Worm (Caenorhabditis elegans) whole organism, L2 larva: ENCODE results near the gene srx-65.

Experiments
- C34F6.9 ChIP-seq: fragments of 150-350 bp; optimal IDR thresholded peaks from 2 replicates; lab custom pipeline; 2014; ENCODE audit warnings: missing biosample characterization, missing genetic modification characterization
- F13H6.1 ChIP-seq: sonication (generic microtip); optimal IDR thresholded peaks from 2 replicates; lab custom pipeline; 2016; ENCODE audit warnings: missing genetic modification characterization, missing compliant biosample characterization
- R02D3.7 ChIP-seq: fragments of 150-350 bp; optimal IDR thresholded peaks from 2 replicates; lab custom pipeline; 2014; ENCODE audit warnings: missing biosample characterization, missing genetic modification characterization
- ZK546.5 ChIP-seq: sonication (generic microtip); optimal IDR thresholded peaks from 2 replicates; lab custom pipeline; 2017; ENCODE audit warnings: missing biosample characterization, missing genetic modification characterization
- aly-2 ChIP-seq: fragments of 150-350 bp; optimal IDR thresholded peaks from 2 replicates; lab custom pipeline; 2014; ENCODE audit warnings: missing biosample characterization, missing genetic modification characterization
- ama-1 ChIP-seq: fragments of 150-350 bp; optimal IDR thresholded peaks from 2 replicates; lab custom pipeline; 2018; ENCODE audit warnings: inconsistent platforms
- blmp-1 ChIP-seq: sonication (generic microtip); optimal IDR thresholded peaks from 2 replicates; lab custom pipeline; 2017; ENCODE audit warnings: missing genetic modification characterization, mild to moderate bottlenecking, missing compliant biosample characterization, antibody characterized with exemption, moderate library complexity; ENCODE audit not compliant: insufficient read depth
- ceh-16 ChIP-seq: fragments of 150-350 bp; optimal IDR thresholded peaks from 2 replicates; lab custom pipeline; 2014; ENCODE audit warnings: missing biosample characterization, missing genetic modification characterization
- ceh-82 ChIP-seq: fragments of 150-350 bp; optimal IDR thresholded peaks from 2 replicates; lab custom pipeline; 2014; ENCODE audit warnings: missing biosample characterization, missing genetic modification characterization
- dmd-4 ChIP-seq: sonication (generic microtip); optimal IDR thresholded peaks from 2 replicates; lab custom pipeline; 2017; ENCODE audit warnings: missing biosample characterization, missing genetic modification characterization
- elt-3 ChIP-seq: sonication (generic microtip); optimal IDR thresholded peaks from 2 replicates; lab custom pipeline; 2017; ENCODE audit warnings: missing biosample characterization, missing genetic modification characterization
- fos-1 ChIP-seq: fragments of 150-350 bp; optimal IDR thresholded peaks from 2 replicates; lab custom pipeline; 2014; ENCODE audit warnings: missing biosample characterization, missing genetic modification characterization
- gmeb-1 ChIP-seq: fragments of 150-350 bp; optimal IDR thresholded peaks from 2 replicates; lab custom pipeline; 2014; ENCODE audit warnings: missing biosample characterization, missing genetic modification characterization
- lin-13 ChIP-seq: fragments of 150-350 bp; optimal IDR thresholded peaks from 2 replicates; lab custom pipeline; 2014; ENCODE audit warnings: missing biosample characterization, missing genetic modification reagents, missing genetic modification characterization
- lin-39 ChIP-seq: fragments of 150-350 bp; optimal IDR thresholded peaks from 2 replicates; lab custom pipeline; 2014; ENCODE audit warnings: missing biosample characterization, missing genetic modification reagents, missing genetic modification characterization
- lsy-2 ChIP-seq, 2 experiments: fragments of 150-350 bp in 1 of 2; sonication (generic microtip) in 1 of 2; optimal IDR thresholded peaks; 2 replicates each; lab custom pipeline; 2014 to 2017; ENCODE audit warnings: missing biosample characterization in 2 of 2, missing genetic modification characterization in 2 of 2
- mbf-1 ChIP-seq: sonication (generic microtip); optimal IDR thresholded peaks from 2 replicates; lab custom pipeline; 2017; ENCODE audit warnings: missing biosample characterization, missing genetic modification characterization
- nhr-11 ChIP-seq: fragments of 150-350 bp; optimal IDR thresholded peaks from 2 replicates; lab custom pipeline; 2014; ENCODE audit warnings: missing biosample characterization, missing genetic modification characterization
- nhr-12 ChIP-seq: fragments of 150-350 bp; optimal IDR thresholded peaks from 2 replicates; lab custom pipeline; 2014; ENCODE audit warnings: missing biosample characterization, missing genetic modification characterization
- nhr-129 ChIP-seq: fragments of 150-350 bp; optimal IDR thresholded peaks from 2 replicates; lab custom pipeline; 2014; ENCODE audit warnings: missing biosample characterization, missing genetic modification characterization
- nhr-21 ChIP-seq: fragments of 150-350 bp; optimal IDR thresholded peaks from 2 replicates; lab custom pipeline; 2014; ENCODE audit warnings: missing biosample characterization, missing genetic modification characterization
- nhr-23 ChIP-seq: fragments of 150-350 bp; optimal IDR thresholded peaks from 2 replicates; lab custom pipeline; 2014; ENCODE audit warnings: missing biosample characterization, missing genetic modification reagents, missing genetic modification characterization
- nhr-237 ChIP-seq: fragments of 150-350 bp; optimal IDR thresholded peaks from 2 replicates; lab custom pipeline; 2014; ENCODE audit warnings: missing biosample characterization, missing genetic modification characterization
- nhr-25 ChIP-seq: fragments of 150-350 bp; sonication (generic microtip); optimal IDR thresholded peaks from 3 replicates; lab custom pipeline; 2014; ENCODE audit warnings: missing biosample characterization, missing genetic modification characterization
- nhr-77 ChIP-seq: fragments of 150-350 bp; optimal IDR thresholded peaks from 2 replicates; lab custom pipeline; 2014; ENCODE audit warnings: missing biosample characterization, missing genetic modification characterization
- peb-1 ChIP-seq: fragments of 150-350 bp; optimal IDR thresholded peaks from 2 replicates; lab custom pipeline; 2014; ENCODE audit warnings: missing biosample characterization, missing genetic modification characterization
- sem-4 ChIP-seq: fragments of 150-350 bp; optimal IDR thresholded peaks from 2 replicates; lab custom pipeline; 2014; ENCODE audit warnings: missing biosample characterization, missing genetic modification reagents, missing genetic modification characterization
- sma-3 ChIP-seq: sonication (generic microtip); optimal IDR thresholded peaks from 2 replicates; lab custom pipeline; 2016; ENCODE audit warnings: missing genetic modification reagents, missing genetic modification characterization, missing compliant biosample characterization
- sma-9 ChIP-seq, 2 experiments: fragments of 150-350 bp in 1 of 2; sonication (generic microtip) in 1 of 2; optimal IDR thresholded peaks; 2 replicates each; lab custom pipeline; 2014 to 2016; ENCODE audit warnings: missing genetic modification characterization in 2 of 2, mild to moderate bottlenecking in 1 of 2, missing biosample characterization in 1 of 2, missing compliant biosample characterization in 1 of 2, missing genetic modification reagents in 1 of 2, moderate library complexity in 1 of 2
- unc-39 ChIP-seq: fragments of 150-350 bp; optimal IDR thresholded peaks from 2 replicates; lab custom pipeline; 2014; ENCODE audit warnings: missing biosample characterization, missing genetic modification characterization
- unc-55 ChIP-seq: fragments of 150-350 bp; sonication (generic microtip); optimal IDR thresholded peaks from 3 replicates; lab custom pipeline; 2014; ENCODE audit warnings: missing biosample characterization, missing genetic modification reagents, missing genetic modification characterization
- ztf-1 ChIP-seq: fragments of 200-800 bp; sonication (Bioruptor generic); conservative IDR thresholded peaks from 2 replicates; pipeline ENCODE4 v1.3.6; 2022; ENCODE audit warnings: missing genetic modification characterization, missing compliant biosample characterization
- ztf-11 ChIP-seq: sonication (generic microtip); optimal IDR thresholded peaks from 2 replicates; lab custom pipeline; 2017; ENCODE audit warnings: missing biosample characterization, missing genetic modification characterization

srx-65 gene

DNA sequence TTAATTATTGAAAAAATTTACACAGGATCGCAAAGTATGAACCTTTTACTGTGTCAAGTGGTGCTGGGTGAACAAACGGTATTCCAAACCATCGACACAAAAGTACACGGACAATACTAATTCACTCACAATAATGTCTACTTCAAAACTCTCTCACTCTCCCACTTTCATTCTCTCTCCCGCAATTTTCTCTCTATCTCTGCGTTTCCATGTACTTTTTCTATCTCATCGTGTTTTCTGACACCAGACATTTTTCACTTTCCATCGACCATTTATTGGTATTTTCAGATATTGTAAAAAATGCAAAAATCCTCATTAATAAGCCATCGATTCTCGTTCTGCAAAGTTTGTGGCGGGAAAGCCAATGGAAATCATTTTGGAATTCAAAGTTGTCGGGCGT lies 15.9 kb upstream of the srx-65 start, which contains the start of gene nhr-156:
Gene nhr-156 (plus strand): TSS at position 266 of the 400 bp plus-strand sequence.
- TF ChIP-seq nhr-129 (tag; lab: Kevin White, UChicago) = peak; percentile 6
- TF ChIP-seq gmeb-1 (tag; lab: Kevin White, UChicago) = peak; percentile 2
- TF ChIP-seq mbf-1 (tag; lab: Kevin White, UChicago) = no peak
- no peak for TF ChIP-seq fos-1 (tag; lab: Kevin White, UChicago)
- TF ChIP-seq ceh-82 (tag; lab: Kevin White, UChicago) = no peak
- peak; percentile 9 for TF ChIP-seq blmp-1 (tag; lab: Kevin White, UChicago)
- no peak for TF ChIP-seq dmd-4 (tag; lab: Kevin White, UChicago)
- TF ChIP-seq unc-39 (tag; lab: Kevin White, UChicago) = no peak

DNA sequence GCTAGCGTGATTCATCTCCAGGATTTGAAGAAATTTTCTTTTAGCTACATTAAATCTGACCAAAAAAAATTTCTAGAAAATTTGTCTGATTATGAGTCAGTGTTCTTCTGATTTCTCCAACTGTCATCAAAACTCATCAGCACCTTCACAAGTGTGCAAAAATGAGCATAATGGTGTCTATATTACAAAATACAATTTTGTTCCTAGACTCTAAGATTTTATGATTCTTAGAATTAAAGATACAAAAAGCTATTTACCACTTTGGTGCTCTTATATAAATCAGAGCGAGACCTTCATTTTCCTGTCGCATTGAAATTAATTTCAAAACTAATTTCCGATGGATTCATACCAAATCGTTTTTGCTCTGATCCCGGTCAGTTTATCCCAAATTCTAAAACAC lies 9.3 kb upstream of the srx-65 start, which contains the start of gene srx-68:
Gene srx-68 (plus strand): TSS at position 301 of the 400 bp plus-strand sequence.
- TF ChIP-seq unc-55 (GFP tag; lab: Kevin White, UChicago) = no peak

DNA sequence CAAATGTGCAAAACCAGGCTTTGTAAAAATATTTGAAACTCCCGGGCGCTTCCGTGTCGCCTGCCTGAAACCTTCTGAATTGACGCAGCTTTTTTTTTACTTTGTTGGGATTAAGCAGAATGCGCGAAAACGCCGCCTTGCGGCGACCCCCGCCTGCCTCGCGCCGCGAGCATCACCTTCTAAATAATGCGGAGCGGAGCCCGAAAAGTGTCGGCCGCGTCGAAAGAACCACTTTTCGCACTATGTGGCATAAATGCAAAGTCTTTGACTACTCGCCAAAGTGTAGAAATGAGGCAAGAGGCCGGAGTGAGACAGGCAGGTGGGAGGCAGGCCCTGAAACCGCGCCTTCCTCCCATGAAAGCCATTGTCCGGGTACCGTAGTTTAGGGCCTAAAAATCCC lies 8.6 kb upstream of the srx-65 start:
- TF ChIP-seq sma-9 (GFP tag; optimal IDR thresholded peaks at IDR 0.05; lab: Kevin White, UChicago) (no peak), sma-9 (tag; optimal IDR thresholded peaks at IDR 0.05; lab: Kevin White, UChicago) (no peak), lsy-2 (tag; optimal IDR thresholded peaks at IDR 0.05; lab: Kevin White, UChicago) (no peak), nhr-12 (no peak), ceh-82 (tag; lab: Kevin White, UChicago) (no peak), R02D3.7 (no peak), nhr-11 (tag; lab: Kevin White, UChicago) (no peak), C34F6.9 (tag; lab: Kevin White, UChicago) (no peak), dmd-4 (tag; lab: Kevin White, UChicago) (no peak), ztf-11 (tag; lab: Kevin White, UChicago) (no peak), ama-1 (lab: Kevin White, UChicago) (no peak), ceh-16 (tag; lab: Kevin White, UChicago) (no peak), sma-3 (GFP tag; lab: Kevin White, UChicago) (no peak), nhr-237 (tag; lab: Kevin White, UChicago) (no peak), elt-3 (tag; lab: Kevin White, UChicago) (no peak)

DNA sequence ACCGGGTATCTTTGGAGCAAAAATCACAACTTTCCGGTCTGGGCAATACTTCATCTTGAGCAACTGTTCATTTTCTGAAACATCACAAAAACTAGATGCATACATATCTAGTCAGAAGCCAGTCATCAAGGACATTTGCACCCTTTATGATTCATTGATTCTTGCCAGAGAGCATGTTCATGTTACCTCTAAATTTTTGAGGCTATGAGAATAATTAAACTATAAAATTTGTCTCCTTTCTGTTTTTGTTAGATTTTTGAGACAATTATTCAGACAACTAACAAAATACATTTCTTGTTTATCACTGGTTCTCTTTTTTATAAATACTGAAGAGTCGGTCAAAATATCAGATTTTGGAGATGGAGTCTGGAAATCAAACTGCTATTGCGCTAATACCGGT lies 5.3 kb upstream of the srx-65 start, which contains the start of gene srx-67:
Gene srx-67 (plus strand): TSS at position 301 of the 400 bp plus-strand sequence.
- TF ChIP-seq F13H6.1 (no peak), peb-1 (tag; lab: Kevin White, UChicago) (no peak), sma-3 (GFP tag; lab: Kevin White, UChicago) (no peak), gmeb-1 (tag; lab: Kevin White, UChicago) (no peak), nhr-11 (tag; lab: Kevin White, UChicago) (no peak), nhr-77 (tag; lab: Kevin White, UChicago) (no peak), ztf-1 (GFP tag; lab: Robert Waterston, UW) (no peak), aly-2 (tag; lab: Kevin White, UChicago) (no peak), nhr-237 (tag; lab: Kevin White, UChicago) (no peak), nhr-25 (no peak), mbf-1 (tag; lab: Kevin White, UChicago) (no peak), R02D3.7 (no peak), lin-13 (GFP tag; lab: Kevin White, UChicago) (no peak), dmd-4 (tag; lab: Kevin White, UChicago) (no peak), lin-39 (tag; lab: Kevin White, UChicago) (no peak), sem-4 (tag; lab: Kevin White, UChicago) (no peak), nhr-21 (no peak), ceh-82 (tag; lab: Kevin White, UChicago) (no peak), ZK546.5 (tag; lab: Kevin White, UChicago) (no peak), ama-1 (lab: Kevin White, UChicago) (no peak)

DNA sequence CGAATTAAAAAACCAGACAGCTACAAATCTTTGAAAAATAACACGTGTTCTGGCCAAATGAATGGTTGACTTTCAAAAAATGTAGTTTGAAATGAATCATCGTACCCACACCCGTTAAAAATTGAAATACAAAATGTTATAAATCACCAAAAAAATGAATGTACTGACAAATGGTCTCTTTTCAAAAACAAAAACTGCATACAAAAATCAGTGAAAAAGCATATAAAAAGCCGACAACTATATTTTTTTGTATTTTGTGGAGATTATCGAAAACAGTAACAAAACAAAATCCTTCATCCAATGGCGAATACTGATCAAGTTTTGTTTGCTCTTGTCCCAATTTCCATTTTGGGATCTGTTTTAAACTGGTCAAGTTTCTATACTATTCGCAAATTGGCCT lies 2.4 kb upstream of the srx-65 start, which contains the start of gene srx-66:
Gene srx-66 (plus strand): TSS at position 301 of the 400 bp plus-strand sequence.
- no peak for TF ChIP-seq nhr-23
- no peak for TF ChIP-seq nhr-21
